Worm (Caenorhabditis elegans) whole organism, L2 larva: ENCODE results near the gene fbxb-21.

Source experiments
- C34F6.9 ChIP-seq: fragments of 150-350 bp; optimal IDR thresholded peaks from 2 replicates; lab custom pipeline; 2014; ENCODE audit warnings: missing biosample characterization, missing genetic modification characterization
- Y55F3AM.14 ChIP-seq: fragments of 200-800 bp; sonication (Bioruptor generic); optimal IDR thresholded peaks from 2 replicates; lab custom pipeline; 2018; ENCODE audit warnings: mild to moderate bottlenecking, missing genetic modification characterization, missing compliant biosample characterization
- ZK546.5 ChIP-seq: sonication (generic microtip); optimal IDR thresholded peaks from 2 replicates; lab custom pipeline; 2017; ENCODE audit warnings: missing biosample characterization, missing genetic modification characterization
- alr-1 ChIP-seq: fragments of 150-350 bp; optimal IDR thresholded peaks from 2 replicates; lab custom pipeline; 2014; ENCODE audit warnings: missing biosample characterization, missing genetic modification characterization
- aly-2 ChIP-seq: fragments of 150-350 bp; optimal IDR thresholded peaks from 2 replicates; lab custom pipeline; 2014; ENCODE audit warnings: missing biosample characterization, missing genetic modification characterization
- blmp-1 ChIP-seq: sonication (generic microtip); optimal IDR thresholded peaks from 2 replicates; lab custom pipeline; 2017; ENCODE audit warnings: missing genetic modification characterization, mild to moderate bottlenecking, missing compliant biosample characterization, antibody characterized with exemption, moderate library complexity; ENCODE audit not compliant: insufficient read depth
- ceh-16 ChIP-seq: fragments of 150-350 bp; optimal IDR thresholded peaks from 2 replicates; lab custom pipeline; 2014; ENCODE audit warnings: missing biosample characterization, missing genetic modification characterization
- ceh-82 ChIP-seq: fragments of 150-350 bp; optimal IDR thresholded peaks from 2 replicates; lab custom pipeline; 2014; ENCODE audit warnings: missing biosample characterization, missing genetic modification characterization
- dmd-4 ChIP-seq: sonication (generic microtip); optimal IDR thresholded peaks from 2 replicates; lab custom pipeline; 2017; ENCODE audit warnings: missing biosample characterization, missing genetic modification characterization
- elt-1 ChIP-seq: fragments of 150-350 bp; optimal IDR thresholded peaks from 2 replicates; lab custom pipeline; 2014; ENCODE audit warnings: missing biosample characterization, missing genetic modification characterization
- gmeb-1 ChIP-seq: fragments of 150-350 bp; optimal IDR thresholded peaks from 2 replicates; lab custom pipeline; 2014; ENCODE audit warnings: missing biosample characterization, missing genetic modification characterization
- lin-13 ChIP-seq: fragments of 150-350 bp; optimal IDR thresholded peaks from 2 replicates; lab custom pipeline; 2014; ENCODE audit warnings: missing biosample characterization, missing genetic modification reagents, missing genetic modification characterization
- mab-5 ChIP-seq: fragments of 150-350 bp; optimal IDR thresholded peaks from 2 replicates; lab custom pipeline; 2014; ENCODE audit warnings: missing biosample characterization, missing genetic modification characterization
- mbf-1 ChIP-seq: sonication (generic microtip); optimal IDR thresholded peaks from 2 replicates; lab custom pipeline; 2017; ENCODE audit warnings: missing biosample characterization, missing genetic modification characterization
- mdl-1 ChIP-seq, 2 experiments: fragments of 150-350 bp in 1 of 2; sonication (generic microtip) in 1 of 2; optimal IDR thresholded peaks; 2 replicates each; lab custom pipeline; 2017; ENCODE audit warnings: missing biosample characterization in 2 of 2, missing genetic modification characterization in 2 of 2
- nhr-10 ChIP-seq: sonication (generic microtip); optimal IDR thresholded peaks from 2 replicates; lab custom pipeline; 2017; ENCODE audit warnings: missing biosample characterization, missing genetic modification characterization
- nhr-11 ChIP-seq: fragments of 150-350 bp; optimal IDR thresholded peaks from 2 replicates; lab custom pipeline; 2014; ENCODE audit warnings: missing biosample characterization, missing genetic modification characterization
- nhr-23 ChIP-seq: fragments of 150-350 bp; optimal IDR thresholded peaks from 2 replicates; lab custom pipeline; 2014; ENCODE audit warnings: missing biosample characterization, missing genetic modification reagents, missing genetic modification characterization
- nhr-237 ChIP-seq: fragments of 150-350 bp; optimal IDR thresholded peaks from 2 replicates; lab custom pipeline; 2014; ENCODE audit warnings: missing biosample characterization, missing genetic modification characterization
- nhr-25 ChIP-seq: fragments of 150-350 bp; sonication (generic microtip); optimal IDR thresholded peaks from 3 replicates; lab custom pipeline; 2014; ENCODE audit warnings: missing biosample characterization, missing genetic modification characterization
- nhr-6 ChIP-seq: fragments of 150-350 bp; optimal IDR thresholded peaks from 2 replicates; lab custom pipeline; 2014; ENCODE audit warnings: missing biosample characterization, missing genetic modification characterization
- nhr-77 ChIP-seq: fragments of 150-350 bp; optimal IDR thresholded peaks from 2 replicates; lab custom pipeline; 2014; ENCODE audit warnings: missing biosample characterization, missing genetic modification characterization
- peb-1 ChIP-seq: fragments of 150-350 bp; optimal IDR thresholded peaks from 2 replicates; lab custom pipeline; 2014; ENCODE audit warnings: missing biosample characterization, missing genetic modification characterization
- sem-4 ChIP-seq: fragments of 150-350 bp; optimal IDR thresholded peaks from 2 replicates; lab custom pipeline; 2014; ENCODE audit warnings: missing biosample characterization, missing genetic modification reagents, missing genetic modification characterization
- skn-1 ChIP-seq: sonication (generic microtip); optimal IDR thresholded peaks from 2 replicates; lab custom pipeline; 2017; ENCODE audit warnings: missing biosample characterization, missing genetic modification characterization
- sma-3 ChIP-seq: sonication (generic microtip); optimal IDR thresholded peaks from 2 replicates; lab custom pipeline; 2016; ENCODE audit warnings: missing genetic modification reagents, missing genetic modification characterization, missing compliant biosample characterization
- sma-9 ChIP-seq, 2 experiments: fragments of 150-350 bp in 1 of 2; sonication (generic microtip) in 1 of 2; optimal IDR thresholded peaks; 2 replicates each; lab custom pipeline; 2014 to 2016; ENCODE audit warnings: missing genetic modification characterization in 2 of 2, mild to moderate bottlenecking in 1 of 2, missing biosample characterization in 1 of 2, missing compliant biosample characterization in 1 of 2, missing genetic modification reagents in 1 of 2, moderate library complexity in 1 of 2
- unc-39 ChIP-seq: fragments of 150-350 bp; optimal IDR thresholded peaks from 2 replicates; lab custom pipeline; 2014; ENCODE audit warnings: missing biosample characterization, missing genetic modification characterization
- unc-55 ChIP-seq: fragments of 150-350 bp; sonication (generic microtip); optimal IDR thresholded peaks from 3 replicates; lab custom pipeline; 2014; ENCODE audit warnings: missing biosample characterization, missing genetic modification reagents, missing genetic modification characterization
- unc-62 ChIP-seq: fragments of 150-350 bp; optimal IDR thresholded peaks from 2 replicates; lab custom pipeline; 2014; ENCODE audit warnings: missing biosample characterization, missing genetic modification reagents, missing genetic modification characterization
- zag-1 ChIP-seq: fragments of 150-350 bp; optimal IDR thresholded peaks from 2 replicates; lab custom pipeline; 2014; ENCODE audit warnings: missing biosample characterization, missing genetic modification characterization
- ztf-4 ChIP-seq: fragments of 150-350 bp; optimal IDR thresholded peaks from 2 replicates; lab custom pipeline; 2014; ENCODE audit warnings: missing biosample characterization, missing genetic modification characterization

Gene fbxb-21

ce11 chrII:1672673-1673072 lies 24.0 kb upstream of the fbxb-21 start:
- TF ChIP-seq Y55F3AM.14 (GFP tag; lab: Kevin White, UChicago) (no peak), sem-4 (no peak), aly-2 (tag; lab: Kevin White, UChicago) (no peak), ceh-82 (tag; lab: Kevin White, UChicago) (no peak), zag-1 (no peak), mab-5 (no peak), ceh-16 (tag; lab: Kevin White, UChicago) (no peak), unc-62 (GFP tag; lab: Kevin White, UChicago) (no peak), skn-1 (tag; lab: Kevin White, UChicago) (no peak), nhr-10 (no peak), unc-55 (no peak), gmeb-1 (tag; lab: Kevin White, UChicago) (no peak)

- no peak for TF ChIP-seq peb-1 (tag; lab: Kevin White, UChicago)
- no peak for TF ChIP-seq unc-62 (GFP tag; lab: Kevin White, UChicago)
- TF ChIP-seq nhr-10 = no peak
- TF ChIP-seq lin-13 (GFP tag; lab: Kevin White, UChicago) = no peak
- no peak for TF ChIP-seq nhr-25 (tag; lab: Kevin White, UChicago)
- no peak for TF ChIP-seq nhr-237
- no peak for TF ChIP-seq skn-1 (tag; lab: Kevin White, UChicago)
- no peak for TF ChIP-seq C34F6.9
- no peak for TF ChIP-seq alr-1 (tag; lab: Kevin White, UChicago)
- TF ChIP-seq elt-1 (tag; lab: Kevin White, UChicago) = no peak
- TF ChIP-seq ceh-82 (tag; lab: Kevin White, UChicago) = no peak
- no peak for TF ChIP-seq blmp-1
- no peak for TF ChIP-seq ztf-4 (tag; lab: Kevin White, UChicago)
- TF ChIP-seq gmeb-1 (tag; lab: Kevin White, UChicago) = no peak
- TF ChIP-seq mbf-1 (tag; lab: Kevin White, UChicago) = no peak
- TF ChIP-seq unc-55 = no peak
Observed at ce11 chrII:1670985-1671384, 22.3 kb upstream of the fbxb-21 start.

DNA sequence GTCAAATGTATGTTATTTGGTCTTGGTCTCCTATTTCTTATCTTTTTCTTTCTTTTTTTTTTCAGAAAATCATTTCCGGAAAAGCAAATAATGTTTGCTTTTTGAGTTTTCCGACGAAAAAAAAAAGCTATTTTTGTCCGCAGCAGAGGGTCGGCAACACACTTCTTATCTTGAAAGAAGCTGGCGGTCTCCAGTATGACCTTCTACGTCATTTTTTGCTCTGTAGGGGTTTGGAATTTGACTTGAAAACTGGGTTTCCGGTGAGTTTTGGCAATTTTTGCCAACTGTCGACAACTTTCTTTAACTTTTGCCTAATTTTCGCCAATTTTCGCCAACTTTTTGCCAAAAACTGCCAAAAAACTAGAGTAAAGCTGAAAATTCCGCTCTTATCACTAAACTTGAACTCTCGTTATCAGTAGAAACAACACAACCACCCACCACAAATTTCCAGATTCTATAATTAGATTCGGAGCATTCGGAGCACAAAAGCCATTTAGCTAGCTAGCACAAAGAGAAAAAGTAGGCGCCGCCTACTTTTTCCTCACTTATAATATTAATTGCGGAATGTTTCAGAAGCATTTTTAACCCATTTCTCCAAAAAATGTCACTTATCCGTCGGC lies 21.7 kb upstream of the fbxb-21 start, which contains the start of gene nhx-6:
TSS of gene nhx-6 (plus strand) at position 570 of the 620 bp plus-strand sequence.
- no peak for TF ChIP-seq ceh-16 (tag; lab: Kevin White, UChicago)
- TF ChIP-seq Y55F3AM.14 (GFP tag; lab: Kevin White, UChicago) = no peak
- peak; percentile 9 for TF ChIP-seq nhr-23 (tag; lab: Kevin White, UChicago)

DNA sequence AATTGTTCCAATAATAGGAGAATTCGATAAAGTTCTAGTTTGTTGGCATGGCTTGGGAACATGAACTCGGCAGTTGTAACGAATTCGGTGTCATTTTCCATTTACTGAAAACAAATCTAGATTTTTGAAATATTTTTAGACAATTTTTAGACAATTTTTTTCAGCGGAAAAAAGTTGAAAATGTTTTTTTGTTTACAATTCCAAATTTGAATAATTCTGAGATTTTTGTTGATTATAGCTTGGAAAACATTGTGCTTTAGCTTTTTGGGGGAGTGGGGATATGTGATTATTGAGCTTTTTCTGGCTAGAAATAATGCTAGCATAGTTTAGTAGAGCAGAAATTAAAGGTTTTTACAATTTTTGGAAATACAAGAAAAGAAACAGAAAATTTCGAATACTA lies 20.2 kb upstream of the fbxb-21 start, which contains the start of gene srw-97:
TSS of gene srw-97 (minus strand) at position 101 of the 400 bp plus-strand sequence.
- TF ChIP-seq sma-3 (GFP tag; lab: Kevin White, UChicago) = no peak
- TF ChIP-seq unc-39 (tag; lab: Kevin White, UChicago) = no peak
- TF ChIP-seq sem-4 = no peak
- TF ChIP-seq nhr-237 = no peak
- TF ChIP-seq ztf-4 (tag; lab: Kevin White, UChicago) = no peak
- TF ChIP-seq sma-9 (GFP tag; optimal IDR thresholded peaks at IDR 0.05; lab: Kevin White, UChicago) = no peak
- TF ChIP-seq sma-9 (tag; optimal IDR thresholded peaks at IDR 0.05; lab: Kevin White, UChicago) = no peak
- TF ChIP-seq unc-55 = no peak
- TF ChIP-seq nhr-77 (tag; lab: Kevin White, UChicago) = no peak
- no peak for TF ChIP-seq mdl-1 (tag; optimal IDR thresholded peaks at IDR 0.05; lab: Kevin White, UChicago)
- TF ChIP-seq ceh-82 (tag; lab: Kevin White, UChicago) = no peak
- no peak for TF ChIP-seq nhr-11 (tag; lab: Kevin White, UChicago)
- no peak for TF ChIP-seq aly-2 (tag; lab: Kevin White, UChicago)
- TF ChIP-seq Y55F3AM.14 (GFP tag; lab: Kevin White, UChicago) = no peak
- no peak for TF ChIP-seq nhr-6 (tag; lab: Kevin White, UChicago)
- no peak for TF ChIP-seq mbf-1 (tag; lab: Kevin White, UChicago)
- no peak for TF ChIP-seq blmp-1
- TF ChIP-seq peb-1 (tag; lab: Kevin White, UChicago) = no peak

- TF ChIP-seq mbf-1 (tag; lab: Kevin White, UChicago) (no peak), dmd-4 (tag; lab: Kevin White, UChicago) (no peak), unc-39 (tag; lab: Kevin White, UChicago) (no peak), ZK546.5 (tag; lab: Kevin White, UChicago) (no peak), nhr-237 (no peak)
Observed at ce11 chrII:1666025-1666424, 17.4 kb upstream of the fbxb-21 start, which contains the start of gene srlf-29. Gene srlf-29 (plus strand): TSS chrII:1666325.
